Worm (Caenorhabditis elegans) whole organism, L3 larva: Measurements from ENCODE around the gene Y67D2.2.

Source experiments
- aly-2 ChIP-seq: fragments of 150-350 bp; optimal IDR thresholded peaks from 2 replicates; lab custom pipeline; 2014; ENCODE audit warnings: missing biosample characterization, missing genetic modification characterization
- ceh-16 ChIP-seq: sonication (generic microtip); optimal IDR thresholded peaks from 2 replicates; lab custom pipeline; 2017; ENCODE audit warnings: missing biosample characterization, missing genetic modification characterization
- ceh-28 ChIP-seq: fragments of 150-350 bp; optimal IDR thresholded peaks from 2 replicates; lab custom pipeline; 2014; ENCODE audit warnings: missing biosample characterization, missing genetic modification reagents, missing genetic modification characterization
- ceh-82 ChIP-seq: fragments of 150-350 bp; optimal IDR thresholded peaks from 2 replicates; lab custom pipeline; 2014; ENCODE audit warnings: missing biosample characterization, missing genetic modification characterization
- ceh-9 ChIP-seq: sonication (generic microtip); optimal IDR thresholded peaks from 2 replicates; lab custom pipeline; 2018; ENCODE audit warnings: missing biosample characterization, missing genetic modification characterization
- egl-27 ChIP-seq: sonication (generic microtip); optimal IDR thresholded peaks from 4 replicates; lab custom pipeline; 2017; ENCODE audit warnings: missing biosample characterization, missing genetic modification reagents, missing genetic modification characterization
- egl-5 ChIP-seq: fragments of 150-350 bp; optimal IDR thresholded peaks from 2 replicates; lab custom pipeline; 2017; ENCODE audit warnings: missing biosample characterization, missing genetic modification reagents, missing genetic modification characterization, inconsistent platforms
- elt-3 ChIP-seq, 3 experiments: fragments of 150-350 bp in 1 of 3; sonication (generic microtip) in 2 of 3; optimal IDR thresholded peaks; 2 replicates in 2 of 3; 4 replicates in 1 of 3; lab custom pipeline; 2014 to 2017; ENCODE audit warnings: missing biosample characterization in 3 of 3, missing genetic modification characterization in 3 of 3
- eor-1 ChIP-seq, 2 experiments: fragments of 150-350 bp; optimal IDR thresholded peaks; 2 replicates each; lab custom pipeline; 2014 to 2018; ENCODE audit warnings: missing biosample characterization in 2 of 2, missing genetic modification characterization in 2 of 2
- fkh-2 ChIP-seq: fragments of 150-350 bp; optimal IDR thresholded peaks from 2 replicates; lab custom pipeline; 2014; ENCODE audit warnings: missing biosample characterization, missing genetic modification reagents, missing genetic modification characterization
- hmg-11 ChIP-seq: sonication (generic microtip); optimal IDR thresholded peaks from 2 replicates; lab custom pipeline; 2016; ENCODE audit warnings: missing genetic modification characterization, missing compliant biosample characterization
- jun-1 ChIP-seq: fragments of 150-350 bp; optimal IDR thresholded peaks from 2 replicates; lab custom pipeline; 2014; ENCODE audit warnings: missing biosample characterization, missing genetic modification reagents, missing genetic modification characterization
- lin-15B ChIP-seq: fragments of 150-350 bp; optimal IDR thresholded peaks from 2 replicates; lab custom pipeline; 2014; ENCODE audit warnings: missing biosample characterization, missing genetic modification characterization
- lin-39 ChIP-seq: fragments of 150-350 bp; optimal IDR thresholded peaks from 2 replicates; lab custom pipeline; 2018; ENCODE audit warnings: missing biosample characterization, missing genetic modification reagents, missing genetic modification characterization
- mdl-1 ChIP-seq: fragments of 150-350 bp; optimal IDR thresholded peaks from 2 replicates; lab custom pipeline; 2014; ENCODE audit warnings: missing biosample characterization, missing genetic modification characterization
- mml-1 ChIP-seq: fragments of 150-350 bp; sonication (generic microtip); optimal IDR thresholded peaks from 3 replicates; lab custom pipeline; 2014; ENCODE audit warnings: missing biosample characterization, missing genetic modification characterization
- nfya-1 ChIP-seq: sonication (generic microtip); optimal IDR thresholded peaks from 2 replicates; lab custom pipeline; 2017; ENCODE audit warnings: missing genetic modification characterization, mild to moderate bottlenecking, missing compliant biosample characterization, antibody characterized with exemption, moderate library complexity; ENCODE audit not compliant: insufficient read depth
- nhr-11 ChIP-seq: fragments of 150-350 bp; optimal IDR thresholded peaks from 2 replicates; lab custom pipeline; 2014; ENCODE audit warnings: missing biosample characterization, missing genetic modification characterization
- nhr-12 ChIP-seq: fragments of 150-350 bp; optimal IDR thresholded peaks from 2 replicates; lab custom pipeline; 2014; ENCODE audit warnings: missing biosample characterization, missing genetic modification characterization
- nhr-23 ChIP-seq: fragments of 150-350 bp; optimal IDR thresholded peaks from 2 replicates; lab custom pipeline; 2014; ENCODE audit warnings: missing biosample characterization, missing genetic modification reagents, missing genetic modification characterization
- nhr-25 ChIP-seq: sonication (generic microtip); optimal IDR thresholded peaks from 2 replicates; lab custom pipeline; 2017; ENCODE audit warnings: missing biosample characterization, missing genetic modification characterization
- nhr-28 ChIP-seq: fragments of 150-350 bp; optimal IDR thresholded peaks from 2 replicates; lab custom pipeline; 2014; ENCODE audit warnings: missing biosample characterization, missing genetic modification characterization
- nhr-43 ChIP-seq: sonication (generic microtip); optimal IDR thresholded peaks from 2 replicates; lab custom pipeline; 2016; ENCODE audit warnings: mild to moderate bottlenecking, missing genetic modification characterization, missing compliant biosample characterization; ENCODE audit not compliant: poor library complexity, severe bottlenecking
- nhr-67 ChIP-seq: fragments of 150-350 bp; optimal IDR thresholded peaks from 2 replicates; lab custom pipeline; 2014; ENCODE audit warnings: missing biosample characterization, missing genetic modification characterization
- nhr-76 ChIP-seq: fragments of 150-350 bp; sonication (generic microtip); optimal IDR thresholded peaks from 5 replicates; lab custom pipeline; 2014; ENCODE audit warnings: missing biosample characterization, missing genetic modification characterization
- pha-4 ChIP-seq: fragments of 150-350 bp; optimal IDR thresholded peaks from 2 replicates; lab custom pipeline; 2014; ENCODE audit warnings: missing biosample characterization, missing genetic modification reagents, missing genetic modification characterization
- pqm-1 ChIP-seq: fragments of 150-350 bp; optimal IDR thresholded peaks from 2 replicates; lab custom pipeline; 2017; ENCODE audit warnings: missing biosample characterization, missing genetic modification characterization, inconsistent platforms
- sea-2 ChIP-seq: fragments of 150-350 bp; sonication (generic microtip); optimal IDR thresholded peaks from 4 replicates; lab custom pipeline; 2014; ENCODE audit warnings: missing biosample characterization, missing genetic modification reagents, missing genetic modification characterization
- snpc-4 ChIP-seq: fragments of 150-350 bp; optimal IDR thresholded peaks from 2 replicates; lab custom pipeline; 2014; ENCODE audit warnings: missing biosample characterization, missing genetic modification characterization
- tbx-2 ChIP-seq: sonication (generic microtip); optimal IDR thresholded peaks from 2 replicates; lab custom pipeline; 2016; ENCODE audit warnings: mild to moderate bottlenecking, missing genetic modification characterization, missing compliant biosample characterization
- unc-39 ChIP-seq: sonication (generic microtip); optimal IDR thresholded peaks from 4 replicates; lab custom pipeline; 2017; ENCODE audit warnings: missing biosample characterization, missing genetic modification characterization
- unc-62 ChIP-seq: fragments of 150-350 bp; sonication (generic microtip); optimal IDR thresholded peaks from 4 replicates; lab custom pipeline; 2014; ENCODE audit warnings: missing biosample characterization, missing genetic modification reagents, missing genetic modification characterization
- zag-1 ChIP-seq: fragments of 150-350 bp; optimal IDR thresholded peaks from 2 replicates; lab custom pipeline; 2014; ENCODE audit warnings: missing biosample characterization, missing genetic modification characterization

The Y67D2.2 gene

DNA sequence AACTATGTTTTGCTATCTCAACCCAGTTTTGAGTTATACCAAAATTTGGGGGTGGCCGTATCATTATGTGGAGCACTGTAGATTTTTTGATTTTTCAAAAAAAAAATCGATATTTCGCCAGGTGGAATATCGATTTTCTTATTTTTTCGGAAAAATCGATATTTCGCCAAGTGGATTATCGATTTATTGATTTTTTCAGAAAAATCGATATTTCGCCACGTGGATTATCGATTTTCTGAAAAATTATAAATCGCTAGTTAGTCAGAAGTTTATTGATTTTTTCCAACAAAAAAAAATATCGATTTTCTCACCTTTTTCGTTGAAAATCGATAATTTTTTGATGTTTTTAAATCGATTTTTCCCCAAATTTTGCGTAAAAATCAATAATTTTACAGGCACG lies 21.5 kb downstream of the Y67D2.2 start:
- TF ChIP-seq ceh-28 (tag; lab: Kevin White, UChicago) (peak; percentile 100), tbx-2 (tag; lab: Kevin White, UChicago) (no peak)
- TF ChIP-seq, all 47 proteins: peak for 1

DNA sequence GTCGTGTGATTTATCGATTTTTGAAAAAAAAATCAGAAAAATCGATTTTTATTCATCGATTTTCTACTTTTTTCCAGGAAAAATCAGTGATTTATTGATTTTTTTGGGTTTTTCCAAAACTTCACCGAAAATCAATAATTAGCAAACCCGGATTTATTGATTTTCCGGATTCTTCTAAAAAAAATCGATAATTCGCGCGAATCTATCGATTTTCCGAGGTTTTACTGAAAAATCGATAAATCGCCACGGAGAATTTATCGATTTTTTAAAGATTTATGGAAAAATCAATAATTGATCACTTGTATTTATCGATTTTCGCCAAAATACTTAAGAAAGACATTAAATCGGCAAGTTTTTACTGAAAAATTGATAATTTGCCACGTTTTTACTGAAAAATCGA lies 24.9 kb downstream of the Y67D2.2 start:
- no peak for TF ChIP-seq eor-1 (tag; optimal IDR thresholded peaks at IDR 0.05; lab: Kevin White, UChicago)
- TF ChIP-seq nhr-11 (tag; lab: Kevin White, UChicago), result no peak
- no peak for TF ChIP-seq egl-27 (tag; lab: Kevin White, UChicago)
- no peak for TF ChIP-seq nhr-76
- peak; percentile 97 for TF ChIP-seq ceh-28 (tag; lab: Kevin White, UChicago)
- TF ChIP-seq mml-1 (tag; lab: Kevin White, UChicago), result no peak
- TF ChIP-seq pqm-1 (tag; lab: Kevin White, UChicago), result no peak
- TF ChIP-seq, all 47 proteins: peak for 1

DNA sequence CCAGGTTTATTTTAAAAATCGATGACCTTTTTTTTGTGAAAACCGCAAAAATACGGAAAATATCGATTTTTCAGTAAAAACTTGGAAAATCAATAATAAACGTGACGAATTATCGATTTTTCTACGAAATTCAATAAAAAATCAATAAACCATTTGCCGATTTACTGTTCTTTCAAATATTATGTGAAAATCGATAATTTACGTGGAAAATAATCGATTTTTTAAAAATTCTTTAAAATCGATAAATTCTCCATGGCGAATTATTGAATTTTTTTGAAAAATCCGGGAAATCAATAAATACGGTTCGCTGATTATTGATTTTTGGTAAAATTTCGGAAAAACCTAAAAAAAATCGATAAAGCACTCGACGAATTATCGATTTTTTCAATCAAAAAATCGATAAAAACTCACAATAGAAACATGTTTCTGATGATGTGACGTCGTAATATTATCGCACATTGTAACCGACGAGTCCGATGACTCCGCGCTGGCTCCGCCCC lies 25.7 kb downstream of the Y67D2.2 start:
- TF ChIP-seq pha-4 (tag; lab: Kevin White, UChicago) (no peak), ceh-28 (tag; lab: Kevin White, UChicago) (peak; percentile 96), snpc-4 (no peak), fkh-2 (tag; lab: Kevin White, UChicago) (no peak), zag-1 (tag; lab: Kevin White, UChicago) (no peak), lin-39 (no peak)
- TF ChIP-seq, all 47 proteins: peak for 1

DNA sequence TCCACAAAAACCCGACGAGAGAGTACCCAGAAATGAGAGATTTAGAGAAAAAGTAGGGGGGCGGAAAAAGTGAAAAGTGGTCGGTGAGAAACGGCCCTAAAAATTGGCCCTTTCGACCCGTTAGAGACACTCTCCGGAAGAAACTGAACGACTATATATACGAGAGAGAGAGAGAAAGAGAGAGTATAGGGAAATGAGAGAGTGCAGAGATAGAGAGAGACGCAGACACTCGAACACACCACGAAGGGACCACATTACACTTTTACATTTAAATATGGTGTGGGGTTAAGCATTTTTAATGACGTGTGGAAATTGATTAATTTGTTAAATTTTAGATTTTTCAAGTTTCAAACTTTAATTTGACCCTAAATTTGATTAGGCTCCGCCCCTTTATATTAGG lies 33.1 kb downstream of the Y67D2.2 start:
- TF ChIP-seq egl-5 (tag; lab: Kevin White, UChicago) (peak; percentile 18), lin-15B (tag; lab: Kevin White, UChicago) (peak; percentile 34), nfya-1 (tag; lab: Kevin White, UChicago) (peak; percentile 75), nhr-12 (tag; lab: Kevin White, UChicago) (no peak), mdl-1 (no peak), hmg-11 (tag; lab: Kevin White, UChicago) (peak; percentile 90), nhr-25 (tag; lab: Kevin White, UChicago) (no peak), lin-39 (peak; percentile 44), nhr-43 (no peak)

DNA sequence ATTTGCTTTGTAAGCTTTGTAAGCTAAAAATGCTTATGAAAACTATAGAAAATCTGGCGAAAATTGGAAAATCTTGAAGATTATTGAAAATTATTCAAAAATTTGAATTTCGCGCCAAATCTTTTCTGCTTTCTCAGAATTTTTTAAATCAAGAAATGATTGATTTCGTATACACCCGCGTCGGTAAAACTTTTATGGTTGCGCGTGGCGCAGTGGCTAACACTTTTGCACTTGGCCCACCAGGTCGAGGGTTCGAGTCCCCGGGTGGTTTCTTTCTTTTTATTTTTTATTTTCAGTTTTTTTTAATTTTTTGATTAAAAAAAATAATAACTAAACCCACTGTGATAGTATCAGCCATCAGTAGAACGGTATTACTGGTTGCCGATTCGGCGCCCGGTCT lies 40.3 kb downstream of the Y67D2.2 start:
- TF ChIP-seq nhr-67 (tag; lab: Kevin White, UChicago) (no peak), egl-5 (tag; lab: Kevin White, UChicago) (no peak), elt-3 (tag; optimal IDR thresholded peaks at IDR 0.05; lab: Kevin White, UChicago) (no peak), nhr-43 (no peak), lin-15B (tag; lab: Kevin White, UChicago) (peak; percentile 47), unc-62 (GFP tag; lab: Kevin White, UChicago) (no peak)
- TF ChIP-seq, all 47 proteins: peak for 1

DNA sequence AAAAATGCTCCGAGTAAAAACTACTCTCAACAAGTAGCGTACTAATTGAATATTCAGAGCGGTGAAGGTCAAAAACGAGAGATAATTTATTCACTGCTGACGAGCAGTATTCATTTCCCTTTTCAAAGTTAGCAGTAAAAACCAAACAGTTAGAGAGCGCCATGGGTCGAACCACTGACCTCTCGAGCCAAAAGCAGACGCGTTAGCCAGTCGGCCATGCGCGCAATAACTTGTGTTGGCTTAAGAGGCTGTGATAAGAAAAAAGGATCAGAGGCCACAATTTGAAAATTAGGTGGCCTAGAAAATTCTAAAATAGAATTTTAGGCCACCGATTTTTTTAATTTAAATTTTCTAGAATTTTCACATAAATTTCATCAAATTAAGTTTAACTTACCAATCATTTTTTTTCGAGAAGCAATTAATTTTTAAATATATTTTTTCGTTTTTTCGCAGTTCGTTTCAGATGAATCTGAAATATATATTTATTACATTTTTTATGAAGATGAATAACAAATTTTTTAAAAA lies 42.1 kb downstream of the Y67D2.2 start, which contains the start of gene sms-3:
sms-3 (minus strand) TSS at position 475 of the 525 bp plus-strand sequence.
- peak; percentile 8 for TF ChIP-seq nhr-23 (tag; lab: Kevin White, UChicago)
- no peak for TF ChIP-seq sea-2 (GFP tag; lab: Kevin White, UChicago)
- TF ChIP-seq ceh-82, result no peak
- no peak for TF ChIP-seq mdl-1
- TF ChIP-seq ceh-9 (tag; lab: Kevin White, UChicago), result no peak
- TF ChIP-seq eor-1 (tag; optimal IDR thresholded peaks at IDR 0.05; lab: Kevin White, UChicago), result peak in 1 of 2 experiments; percentile 16
- peak; percentile 18 for TF ChIP-seq tbx-2 (tag; lab: Kevin White, UChicago)
- TF ChIP-seq aly-2 (tag; lab: Kevin White, UChicago), result no peak
- TF ChIP-seq hmg-11 (tag; lab: Kevin White, UChicago), result peak; percentile 23
- no peak for TF ChIP-seq unc-62 (GFP tag; lab: Kevin White, UChicago)
- no peak for TF ChIP-seq nhr-11 (tag; lab: Kevin White, UChicago)
- TF ChIP-seq nhr-28, result no peak
- no peak for TF ChIP-seq ceh-16 (tag; lab: Kevin White, UChicago)
- no peak for TF ChIP-seq unc-39 (tag; lab: Kevin White, UChicago)
- peak; percentile 33 for TF ChIP-seq nhr-43
- no peak for TF ChIP-seq jun-1 (tag; lab: Kevin White, UChicago)
- TF ChIP-seq, all 47 proteins: peak for 5
